Worm (Caenorhabditis elegans): ENCODE results near the gene taf-8.
A peak's percentile ranks its signal among the peaks of the same experiment; 100 is the strongest.

taf-8 gene

ce11 chrII:9653679-9654078 lies 15.4 kb upstream of the taf-8 start, which contains the start of gene ZK1307.2:
ZK1307.2 (minus strand) TSS chrII:9653952.
- no peak for TF ChIP-seq snpc-4 (tag; optimal IDR thresholded peaks at IDR 0.05)
- no peak for TF ChIP-seq ces-1 (GFP tag; optimal IDR thresholded peaks at IDR 0.05)
- TF ChIP-seq unc-39 (tag; optimal IDR thresholded peaks at IDR 0.05): no peak
- TF ChIP-seq mep-1 (tag; optimal IDR thresholded peaks at IDR 0.05): no peak
- no peak for TF ChIP-seq flh-1 (GFP tag; optimal IDR thresholded peaks at IDR 0.05)
- no peak for TF ChIP-seq ceh-83 (GFP tag; optimal IDR thresholded peaks at IDR 0.05)
- TF ChIP-seq hlh-1 (tag; optimal IDR thresholded peaks at IDR 0.05): no peak
- no peak for TF ChIP-seq nhr-12 (tag; optimal IDR thresholded peaks at IDR 0.05)
- no peak for TF ChIP-seq tbx-8 (GFP tag; optimal IDR thresholded peaks at IDR 0.05)
- TF ChIP-seq elt-3 (tag; optimal IDR thresholded peaks at IDR 0.05): no peak
- no peak for TF ChIP-seq ceh-39 (tag; optimal IDR thresholded peaks at IDR 0.05)

- TF ChIP-seq ceh-43 (GFP tag; optimal IDR thresholded peaks at IDR 0.05) (no peak), ces-1 (GFP tag; optimal IDR thresholded peaks at IDR 0.05) (no peak), unc-62 (GFP tag; optimal IDR thresholded peaks at IDR 0.05) (peak; percentile 39), elt-1 (tag; optimal IDR thresholded peaks at IDR 0.05; ENCODE audit: borderline replicate concordance, insufficient read depth) (peak; percentile 12), cnd-1 (tag; optimal IDR thresholded peaks at IDR 0.05) (no peak), nhr-2 (tag; optimal IDR thresholded peaks at IDR 0.05) (no peak), mep-1 (tag; optimal IDR thresholded peaks at IDR 0.05) (no peak), zip-8 (tag; optimal IDR thresholded peaks at IDR 0.05) (peak; percentile 69)
Observed at ce11 chrII:9655530-9656139, 13.5 kb upstream of the taf-8 start, which contains the start of gene ZK1307.1. ZK1307.1 (minus strand) TSS chrII:9655580.

ce11 chrII:9656210-9656755 lies 12.8 kb upstream of the taf-8 start, which contains the start of gene gstk-1:
gstk-1 (plus strand) TSS chrII:9656705.
- TF ChIP-seq mls-2 (tag; optimal IDR thresholded peaks at IDR 0.05) (no peak), sptf-1 (tag; optimal IDR thresholded peaks at IDR 0.05) (no peak), sem-2 (GFP tag; optimal IDR thresholded peaks at IDR 0.05) (no peak), drap-1 (GFP tag; optimal IDR thresholded peaks at IDR 0.05) (no peak), ceh-39 (tag; optimal IDR thresholded peaks at IDR 0.05) (no peak), lin-13 (tag; optimal IDR thresholded peaks at IDR 0.05) (no peak), unc-39 (tag; optimal IDR thresholded peaks at IDR 0.05) (no peak), tbx-8 (GFP tag; optimal IDR thresholded peaks at IDR 0.05) (no peak)

ce11 chrII:9658915-9659314 lies 10.2 kb upstream of the taf-8 start, which contains the start of gene ZK1320.2:
ZK1320.2 (minus strand) TSS chrII:9659002.
- TF ChIP-seq cnd-1 (tag; optimal IDR thresholded peaks at IDR 0.05) (no peak), sem-2 (GFP tag; optimal IDR thresholded peaks at IDR 0.05) (no peak), mab-5 (tag; optimal IDR thresholded peaks at IDR 0.05) (no peak), blmp-1 (tag; optimal IDR thresholded peaks at IDR 0.05) (no peak), tbx-8 (GFP tag; optimal IDR thresholded peaks at IDR 0.05) (no peak), unc-120 (tag; optimal IDR thresholded peaks at IDR 0.05; ENCODE audit: poor library complexity, severe bottlenecking) (no peak), flh-1 (GFP tag; optimal IDR thresholded peaks at IDR 0.05) (no peak)

ce11 chrII:9660379-9660778 lies 8.7 kb upstream of the taf-8 start, which contains the start of gene ZK1320.3:
ZK1320.3 (minus strand) TSS chrII:9660419.
- TF ChIP-seq mls-2 (tag; optimal IDR thresholded peaks at IDR 0.05): no peak
- no peak for TF ChIP-seq ceh-83 (GFP tag; optimal IDR thresholded peaks at IDR 0.05)
- no peak for TF ChIP-seq mep-1 (tag; optimal IDR thresholded peaks at IDR 0.05)
- no peak for TF ChIP-seq elt-3 (tag; optimal IDR thresholded peaks at IDR 0.05)
- no peak for TF ChIP-seq nhr-12 (tag; optimal IDR thresholded peaks at IDR 0.05)
- TF ChIP-seq unc-62 (GFP tag; optimal IDR thresholded peaks at IDR 0.05): no peak
- TF ChIP-seq mab-5 (tag; optimal IDR thresholded peaks at IDR 0.05): no peak
- TF ChIP-seq lin-32 (GFP tag; optimal IDR thresholded peaks at IDR 0.05): no peak
- TF ChIP-seq nhr-237 (tag; optimal IDR thresholded peaks at IDR 0.05): no peak
- TF ChIP-seq blmp-1 (tag; optimal IDR thresholded peaks at IDR 0.05): no peak
- TF ChIP-seq unc-39 (tag; optimal IDR thresholded peaks at IDR 0.05): no peak
- TF ChIP-seq lin-13 (tag; optimal IDR thresholded peaks at IDR 0.05): no peak
- TF ChIP-seq snpc-4 (tag; optimal IDR thresholded peaks at IDR 0.05): no peak
- no peak for TF ChIP-seq zip-8 (tag; optimal IDR thresholded peaks at IDR 0.05)

- TF ChIP-seq M03D4.4 (tag; optimal IDR thresholded peaks at IDR 0.05) (no peak), snpc-4 (tag; optimal IDR thresholded peaks at IDR 0.05) (no peak), ceh-83 (GFP tag; optimal IDR thresholded peaks at IDR 0.05) (no peak)
Observed at ce11 chrII:9662160-9662559, 7.0 kb upstream of the taf-8 start.
